Fruit fly (Drosophila melanogaster) whole organism, prepupa: ENCODE results near the gene CG7381.

ENCODE experiments used
- Blimp-1 ChIP-seq: fragments of 200-800 bp; sonication (Bioruptor generic); optimal IDR thresholded peaks from 3 replicates; lab custom pipeline; 2017; ENCODE audit warnings: missing biosample characterization, missing genetic modification characterization, mild to moderate bottlenecking, moderate library complexity, missing genetic modification reagents
- CG10631 ChIP-seq: fragments of 200-800 bp; sonication (Bioruptor generic); optimal IDR thresholded peaks from 2 replicates; lab custom pipeline; 2016; ENCODE audit warnings: missing biosample characterization, missing genetic modification characterization
- CG10669 ChIP-seq: fragments of 200-800 bp; sonication (Bioruptor generic); optimal IDR thresholded peaks from 3 replicates; lab custom pipeline; 2018; ENCODE audit warnings: missing biosample characterization, mild to moderate bottlenecking, missing genetic modification characterization, moderate library complexity
- CG11294 ChIP-seq: fragments of 200-800 bp; sonication (Bioruptor generic); IDR thresholded peaks from 2 replicates; pipeline ENCODE4 v1.3.6; 2022; ENCODE audit warnings: missing biosample characterization, missing genetic modification characterization
- CG11762 ChIP-seq: fragments of 200-800 bp; sonication (Bioruptor generic); optimal IDR thresholded peaks from 3 replicates; lab custom pipeline; 2016; ENCODE audit warnings: missing biosample characterization, missing genetic modification characterization; ENCODE audit not compliant: insufficient read depth
- CG11902 ChIP-seq: fragments of 200-800 bp; sonication (Bioruptor generic); optimal IDR thresholded peaks from 3 replicates; lab custom pipeline; 2016; ENCODE audit warnings: missing biosample characterization, missing genetic modification characterization
- CG1621 ChIP-seq: fragments of 200-800 bp; sonication (Bioruptor generic); optimal IDR thresholded peaks from 3 replicates; lab custom pipeline; 2018; ENCODE audit warnings: missing biosample characterization, mild to moderate bottlenecking, missing genetic modification characterization
- CG31627 ChIP-seq: fragments of 200-800 bp; sonication (Bioruptor generic); optimal IDR thresholded peaks from 3 replicates; lab custom pipeline; 2016; ENCODE audit warnings: missing biosample characterization, missing genetic modification characterization
- CG32006 ChIP-seq: fragments of 200-800 bp; sonication (Bioruptor generic); optimal IDR thresholded peaks from 3 replicates; lab custom pipeline; 2017; ENCODE audit warnings: missing biosample characterization, mild to moderate bottlenecking, missing genetic modification characterization
- CG34406 ChIP-seq: fragments of 200-800 bp; sonication (Bioruptor generic); optimal IDR thresholded peaks from 3 replicates; lab custom pipeline; 2016; ENCODE audit warnings: missing biosample characterization, missing genetic modification characterization
- CG3919 ChIP-seq: fragments of 200-800 bp; sonication (Bioruptor generic); optimal IDR thresholded peaks from 3 replicates; lab custom pipeline; 2016; ENCODE audit warnings: missing biosample characterization, missing genetic modification characterization
- CG6276 ChIP-seq: fragments of 200-800 bp; sonication (Bioruptor generic); optimal IDR thresholded peaks from 2 replicates; lab custom pipeline; 2017; ENCODE audit warnings: missing biosample characterization, mild to moderate bottlenecking, missing genetic modification characterization
- CG6792 ChIP-seq: fragments of 200-800 bp; sonication (Bioruptor generic); optimal IDR thresholded peaks from 3 replicates; lab custom pipeline; 2016; ENCODE audit warnings: missing biosample characterization, missing genetic modification characterization
- CG6854 ChIP-seq: fragments of 200-800 bp; sonication (Bioruptor generic); optimal IDR thresholded peaks from 2 replicates; lab custom pipeline; 2017; ENCODE audit warnings: missing biosample characterization, mild to moderate bottlenecking, missing genetic modification characterization
- CG7368 ChIP-seq: fragments of 200-800 bp; sonication (Bioruptor generic); optimal IDR thresholded peaks from 3 replicates; lab custom pipeline; 2016; ENCODE audit warnings: missing biosample characterization, missing genetic modification characterization
- CG8119 ChIP-seq: fragments of 200-800 bp; sonication (Bioruptor generic); IDR thresholded peaks from 3 replicates; pipeline ENCODE4 v1.3.6; 2022; ENCODE audit warnings: missing biosample characterization, missing genetic modification characterization
- CG8632 ChIP-seq: fragments of 200-800 bp; sonication (Bioruptor generic); optimal IDR thresholded peaks from 3 replicates; lab custom pipeline; 2016; ENCODE audit warnings: missing biosample characterization, missing genetic modification characterization
- CG9139 ChIP-seq: fragments of 200-800 bp; sonication (Bioruptor generic); optimal IDR thresholded peaks from 3 replicates; lab custom pipeline; 2017; ENCODE audit warnings: missing biosample characterization, mild to moderate bottlenecking, missing genetic modification characterization
- Eip75B ChIP-seq: fragments of 200-800 bp; sonication (Bioruptor generic); optimal IDR thresholded peaks from 3 replicates; lab custom pipeline; 2016; ENCODE audit warnings: missing biosample characterization, missing genetic modification characterization
- Eip93F ChIP-seq: fragments of 200-800 bp; sonication (Bioruptor generic); optimal IDR thresholded peaks from 2 replicates; lab custom pipeline; 2016; ENCODE audit warnings: missing biosample characterization, mild to moderate bottlenecking, missing genetic modification characterization
- Ets21C ChIP-seq: fragments of 200-800 bp; sonication (Bioruptor generic); optimal IDR thresholded peaks from 3 replicates; lab custom pipeline; 2016; ENCODE audit warnings: missing biosample characterization, missing genetic modification characterization
- Ets96B ChIP-seq: fragments of 200-800 bp; optimal IDR thresholded peaks from 2 replicates; lab custom pipeline; 2019; ENCODE audit warnings: missing biosample characterization, mild to moderate bottlenecking, missing genetic modification characterization, moderate library complexity
- Hr39 ChIP-seq: fragments of 200-800 bp; sonication (Bioruptor generic); optimal IDR thresholded peaks from 2 replicates; lab custom pipeline; 2016; ENCODE audit warnings: missing biosample characterization, missing genetic modification characterization
- Hr4 ChIP-seq: fragments of 200-800 bp; sonication (Bioruptor generic); optimal IDR thresholded peaks from 3 replicates; lab custom pipeline; 2016; ENCODE audit warnings: missing biosample characterization, missing genetic modification characterization
- Met ChIP-seq: fragments of 200-800 bp; sonication (Bioruptor generic); optimal IDR thresholded peaks from 3 replicates; lab custom pipeline; 2016; ENCODE audit warnings: missing biosample characterization, missing genetic modification characterization
- OdsH ChIP-seq: fragments of 200-800 bp; sonication (Bioruptor generic); optimal IDR thresholded peaks from 3 replicates; lab custom pipeline; 2016; ENCODE audit warnings: missing biosample characterization, missing genetic modification characterization
- Smox ChIP-seq: fragments of 200-800 bp; sonication (Bioruptor generic); optimal IDR thresholded peaks from 3 replicates; lab custom pipeline; 2016; ENCODE audit warnings: missing biosample characterization, missing genetic modification characterization
- Sox102F ChIP-seq: fragments of 200-800 bp; sonication (Bioruptor generic); optimal IDR thresholded peaks from 2 replicates; lab custom pipeline; 2016; ENCODE audit warnings: missing biosample characterization, mild to moderate bottlenecking, missing genetic modification characterization
- Sox14 ChIP-seq: fragments of 200-800 bp; sonication (Bioruptor generic); optimal IDR thresholded peaks from 3 replicates; lab custom pipeline; 2016; ENCODE audit warnings: missing biosample characterization, missing genetic modification characterization
- Sox15 ChIP-seq: fragments of 200-800 bp; sonication (Bioruptor generic); optimal IDR thresholded peaks from 3 replicates; lab custom pipeline; 2016; ENCODE audit warnings: missing biosample characterization, missing genetic modification characterization
- achi ChIP-seq: fragments of 200-800 bp; sonication (Bioruptor generic); optimal IDR thresholded peaks from 3 replicates; lab custom pipeline; 2016; ENCODE audit warnings: missing biosample characterization, missing genetic modification characterization
- acj6 ChIP-seq: fragments of 200-800 bp; sonication (Bioruptor generic); optimal IDR thresholded peaks from 3 replicates; lab custom pipeline; 2016; ENCODE audit warnings: missing biosample characterization, missing genetic modification characterization
- dac ChIP-seq: fragments of 200-800 bp; sonication (Bioruptor generic); optimal IDR thresholded peaks from 2 replicates; lab custom pipeline; 2017; ENCODE audit warnings: missing biosample characterization, mild to moderate bottlenecking, missing genetic modification characterization
- dsx ChIP-seq: fragments of 200-800 bp; optimal IDR thresholded peaks from 3 replicates; lab custom pipeline; 2019; ENCODE audit warnings: missing biosample characterization, mild to moderate bottlenecking, missing genetic modification characterization, moderate library complexity; ENCODE audit not compliant: poor library complexity, severe bottlenecking
- eg ChIP-seq: fragments of 200-800 bp; sonication (Bioruptor generic); IDR thresholded peaks from 3 replicates; pipeline ENCODE4 v1.3.6; 2022; ENCODE audit warnings: missing biosample characterization, missing genetic modification characterization
- esn ChIP-seq: fragments of 200-800 bp; sonication (Bioruptor generic); optimal IDR thresholded peaks from 2 replicates; lab custom pipeline; 2016; ENCODE audit warnings: missing biosample characterization, mild to moderate bottlenecking, missing genetic modification characterization, moderate library complexity
- fd59A ChIP-seq: fragments of 200-800 bp; sonication (Bioruptor generic); optimal IDR thresholded peaks from 2 replicates; lab custom pipeline; 2017; ENCODE audit warnings: missing biosample characterization, mild to moderate bottlenecking, missing genetic modification characterization, missing genetic modification reagents
- lz ChIP-seq: fragments of 200-800 bp; sonication (Bioruptor generic); optimal IDR thresholded peaks from 3 replicates; lab custom pipeline; 2016; ENCODE audit warnings: missing biosample characterization, missing genetic modification characterization
- salr ChIP-seq, 2 experiments: fragments of 200-800 bp; sonication (Bioruptor generic); optimal IDR thresholded peaks; 3 replicates each; lab custom pipeline; 2016 to 2018; ENCODE audit warnings: missing biosample characterization in 2 of 2, missing genetic modification characterization in 2 of 2, mild to moderate bottlenecking in 1 of 2
- ss ChIP-seq, 2 experiments: fragments of 200-800 bp; sonication (Bioruptor generic); optimal IDR thresholded peaks; 2 replicates in 1 of 2; 3 replicates in 1 of 2; lab custom pipeline; 2017 to 2018; ENCODE audit warnings: mild to moderate bottlenecking in 2 of 2, missing biosample characterization in 2 of 2, missing genetic modification characterization in 2 of 2, moderate library complexity in 1 of 2
- svp ChIP-seq: fragments of 200-800 bp; sonication (Bioruptor generic); peaks from one replicate; lab custom pipeline; 2016; ENCODE audit warnings: missing biosample characterization, missing genetic modification characterization
- topi ChIP-seq: fragments of 200-800 bp; sonication (Bioruptor generic); optimal IDR thresholded peaks from 3 replicates; lab custom pipeline; 2016; ENCODE audit warnings: missing biosample characterization, missing genetic modification characterization

CG7381 gene

dm6 chr3R:12981334-12982166 is 4.3 kb upstream of the CG7381 start (continued):
- TF ChIP-seq CG8119 (GFP tag; lab: Robert Waterston, UW), result peak; percentile 78
- TF ChIP-seq fd59A (GFP tag; lab: Kevin White, UChicago), result peak; percentile 64
- peak; percentile 67 for TF ChIP-seq CG10631
- peak; percentile 70 for TF ChIP-seq CG6276 (GFP tag; lab: Kevin White, UChicago)
- peak; percentile 76 for TF ChIP-seq CG6792 (GFP tag; lab: Kevin White, UChicago)
- peak; percentile 55 to 76 for TF ChIP-seq ss (GFP tag; optimal IDR thresholded peaks at IDR 0.05; lab: Kevin White, UChicago)
- no peak for TF ChIP-seq Eip93F (GFP tag; lab: Kevin White, UChicago)
- peak; percentile 68 for TF ChIP-seq Hr4 (GFP tag; lab: Kevin White, UChicago)
- no peak for TF ChIP-seq CG6854 (GFP tag; lab: Kevin White, UChicago)
- TF ChIP-seq CG31627 (GFP tag; lab: Kevin White, UChicago), result peak; percentile 73
- peak; percentile 74 for TF ChIP-seq Smox (GFP tag; lab: Kevin White, UChicago)
- TF ChIP-seq CG7368 (GFP tag; lab: Kevin White, UChicago), result peak; percentile 60
- peak; percentile 67 for TF ChIP-seq Hr39
- TF ChIP-seq Sox14 (GFP tag; lab: Kevin White, UChicago), result peak; percentile 22
- peak; percentile 76 for TF ChIP-seq CG11762 (GFP tag; lab: Kevin White, UChicago)
- peak; percentile 68 for TF ChIP-seq achi
- peak; percentile 21 for TF ChIP-seq CG9139
- peak; percentile 72 for TF ChIP-seq acj6 (GFP tag; lab: Kevin White, UChicago)
- peak; percentile 77 for TF ChIP-seq CG10669 (GFP tag; lab: Kevin White, UChicago)
- TF ChIP-seq Ets21C (GFP tag; lab: Kevin White, UChicago), result peak; percentile 45
- 0 out of 2 replicates have a peak, but pooled peaks have one; percentile 67 for TF ChIP-seq CG11294 (GFP tag; lab: Robert Waterston, UW)
- peak; percentile 84 for TF ChIP-seq CG3919 (GFP tag; lab: Kevin White, UChicago)
- peak; percentile 77 for TF ChIP-seq Met (GFP tag; lab: Kevin White, UChicago)
- peak; percentile 73 for TF ChIP-seq topi

- TF ChIP-seq achi, result peak; percentile 2
- no peak for TF ChIP-seq CG8632 (GFP tag; lab: Kevin White, UChicago)
- peak; percentile 43 for TF ChIP-seq Sox14 (GFP tag; lab: Kevin White, UChicago)
- TF ChIP-seq dsx, result peak; percentile 19
- TF ChIP-seq Ets21C (GFP tag; lab: Kevin White, UChicago), result no peak
- no peak for TF ChIP-seq CG34406 (GFP tag; lab: Kevin White, UChicago)
- peak; percentile 28 for TF ChIP-seq topi
- TF ChIP-seq svp, result peak; percentile 49
Observed at dm6 chr3R:12980628-12981219, 3.5 kb upstream of the CG7381 start, which contains the start of gene Paip2. Gene Paip2, plus strand, starts transcription at chr3R:12980792.

- TF ChIP-seq topi (no peak), CG6792 (GFP tag; lab: Kevin White, UChicago) (no peak)
- TF ChIP-seq, all 60 proteins: peak for 0
Observed at dm6 chr3R:12975223-12975622, 2.0 kb downstream of the CG7381 start.

dm6 chr3R:12974447-12974846 is 2.8 kb downstream of the CG7381 start:
- TF ChIP-seq Sox14 (GFP tag; lab: Kevin White, UChicago) (no peak), CG11902 (no peak), CG9139 (no peak), dac (no peak), Eip75B (no peak), ss (GFP tag; optimal IDR thresholded peaks at IDR 0.05; lab: Kevin White, UChicago) (no peak), salr (GFP tag; optimal IDR thresholded peaks at IDR 0.05; lab: Kevin White, UChicago) (peak in 1 of 2 experiments; percentile 30), CG3919 (GFP tag; lab: Kevin White, UChicago) (peak; percentile 55), Sox15 (no peak), CG32006 (GFP tag; lab: Kevin White, UChicago) (peak; percentile 46), Ets21C (GFP tag; lab: Kevin White, UChicago) (no peak), CG1621 (tag; lab: Kevin White, UChicago) (no peak), esn (GFP tag; lab: Kevin White, UChicago) (no peak), achi (peak; percentile 35), eg (GFP tag; lab: Robert Waterston, UW) (0 out of 3 replicates have a peak, but pooled peaks have one; percentile 23), OdsH (GFP tag; lab: Kevin White, UChicago) (peak; percentile 46), Hr39 (no peak), Blimp-1 (peak; percentile 89), Sox102F (peak; percentile 12), lz (peak; percentile 9), Met (GFP tag; lab: Kevin White, UChicago) (peak; percentile 19), Ets96B (tag; lab: Kevin White, UChicago) (no peak), fd59A (GFP tag; lab: Kevin White, UChicago) (no peak)
